Fruit fly (Drosophila melanogaster): ENCODE results near the gene tos.

tos gene

dm6 chr2L:18689376-18689775 is 7.5 kb upstream of the tos start, which contains the start of gene CG10336:
TSS of gene CG10336 (plus strand) at chr2L:18689528.
- no peak for TF ChIP-seq CG33017 (tag; optimal IDR thresholded peaks at IDR 0.05)
- peak; percentile 36 for TF ChIP-seq CG14711 (tag; optimal IDR thresholded peaks at IDR 0.05)
- no peak for TF ChIP-seq ovo (GFP tag; optimal IDR thresholded peaks at IDR 0.05)
- peak; percentile 84 for TF ChIP-seq kay (GFP tag; ENCODE audit: borderline replicate concordance)
- TF ChIP-seq pad (GFP tag; optimal IDR thresholded peaks at IDR 0.05), result no peak
- peak; percentile 50 for TF ChIP-seq Mnt (GFP tag; optimal IDR thresholded peaks at IDR 0.05)

DNA sequence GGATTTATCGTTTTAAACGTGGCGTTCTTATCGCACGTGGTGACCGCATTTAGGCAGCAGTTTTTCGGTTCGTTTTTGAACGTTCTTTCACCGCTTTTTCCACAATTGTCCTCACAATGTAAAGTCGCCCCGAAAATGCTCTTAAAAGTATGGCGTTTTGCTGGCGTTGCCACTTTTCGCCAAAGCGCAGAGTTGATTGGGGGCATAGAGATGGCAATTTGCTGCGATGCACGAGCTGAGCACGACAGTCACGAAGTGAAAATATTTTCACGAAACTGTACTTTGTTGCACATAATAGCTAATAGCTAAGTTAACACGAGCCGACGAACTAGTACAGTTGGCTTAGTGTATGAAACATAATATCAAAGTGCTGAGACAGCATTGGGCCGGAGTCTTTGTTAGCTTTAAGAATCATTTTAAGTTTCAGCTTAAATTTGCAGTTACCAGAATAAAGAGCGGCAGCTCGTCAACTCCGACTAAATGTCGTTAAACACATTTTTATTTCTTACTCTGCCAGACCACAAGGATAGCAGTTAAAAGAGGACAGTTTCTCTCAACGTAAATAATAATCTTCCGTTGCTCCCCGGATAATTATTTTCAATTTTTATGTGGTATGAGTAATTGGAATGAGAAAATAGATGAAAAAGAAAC is 6.9 kb upstream of the tos start, which contains the start of gene msl-1:
Gene msl-1 (minus strand): TSS at position 155 of the 651 bp plus-strand sequence.
- TF ChIP-seq pad (GFP tag; optimal IDR thresholded peaks at IDR 0.05), result no peak
- peak; percentile 38 for TF ChIP-seq tj (GFP tag; optimal IDR thresholded peaks at IDR 0.05)
- no peak for TF ChIP-seq toe (GFP tag; optimal IDR thresholded peaks at IDR 0.05)
- no peak for TF ChIP-seq CG7101 (tag; optimal IDR thresholded peaks at IDR 0.05)
- TF ChIP-seq CG1620 (GFP tag; optimal IDR thresholded peaks at IDR 0.05), result peak; percentile 69
- TF ChIP-seq Mnt (GFP tag; optimal IDR thresholded peaks at IDR 0.05), result peak; percentile 27

DNA sequence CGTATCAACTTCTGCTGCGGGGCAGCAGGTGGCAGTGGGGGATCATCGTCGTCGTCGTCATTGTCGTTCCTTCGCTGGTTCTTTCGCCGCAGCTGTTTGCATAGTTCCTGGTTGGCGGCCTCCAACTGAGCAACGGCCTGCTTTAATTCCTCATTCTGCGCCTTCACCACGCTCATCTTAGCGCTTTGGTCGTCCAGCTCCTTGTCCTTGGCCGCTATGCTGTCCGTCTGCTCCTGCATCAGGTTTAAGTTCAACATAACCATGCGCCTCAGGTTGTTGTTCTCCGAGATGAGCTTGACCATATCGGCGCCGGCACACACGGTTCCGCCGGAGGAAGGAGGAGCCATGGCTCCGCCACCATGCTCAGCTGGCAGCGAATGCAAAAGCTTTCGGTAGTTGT is 6.0 kb upstream of the tos start:
- TF ChIP-seq CG1620 (GFP tag; optimal IDR thresholded peaks at IDR 0.05) (no peak), CG12768 (GFP tag; optimal IDR thresholded peaks at IDR 0.05) (no peak), cic (GFP tag; optimal IDR thresholded peaks at IDR 0.05) (no peak), CG14711 (tag; optimal IDR thresholded peaks at IDR 0.05) (no peak), CG33017 (tag; optimal IDR thresholded peaks at IDR 0.05) (no peak), CG7045 (GFP tag; optimal IDR thresholded peaks at IDR 0.05) (no peak), ovo (GFP tag; optimal IDR thresholded peaks at IDR 0.05) (no peak), Crg-1 (GFP tag; optimal IDR thresholded peaks at IDR 0.05) (no peak), bab1 (GFP tag; optimal IDR thresholded peaks at IDR 0.05) (no peak), CG5204 (GFP tag; optimal IDR thresholded peaks at IDR 0.05) (no peak), Clk (GFP tag; optimal IDR thresholded peaks at IDR 0.05) (no peak), Mnt (GFP tag; optimal IDR thresholded peaks at IDR 0.05) (no peak), cnc (optimal IDR thresholded peaks at IDR 0.05) (no peak), CG7101 (tag; optimal IDR thresholded peaks at IDR 0.05) (no peak), kay (GFP tag; ENCODE audit: borderline replicate concordance) (no peak), pad (GFP tag; optimal IDR thresholded peaks at IDR 0.05) (no peak), toe (GFP tag; optimal IDR thresholded peaks at IDR 0.05) (no peak)

DNA sequence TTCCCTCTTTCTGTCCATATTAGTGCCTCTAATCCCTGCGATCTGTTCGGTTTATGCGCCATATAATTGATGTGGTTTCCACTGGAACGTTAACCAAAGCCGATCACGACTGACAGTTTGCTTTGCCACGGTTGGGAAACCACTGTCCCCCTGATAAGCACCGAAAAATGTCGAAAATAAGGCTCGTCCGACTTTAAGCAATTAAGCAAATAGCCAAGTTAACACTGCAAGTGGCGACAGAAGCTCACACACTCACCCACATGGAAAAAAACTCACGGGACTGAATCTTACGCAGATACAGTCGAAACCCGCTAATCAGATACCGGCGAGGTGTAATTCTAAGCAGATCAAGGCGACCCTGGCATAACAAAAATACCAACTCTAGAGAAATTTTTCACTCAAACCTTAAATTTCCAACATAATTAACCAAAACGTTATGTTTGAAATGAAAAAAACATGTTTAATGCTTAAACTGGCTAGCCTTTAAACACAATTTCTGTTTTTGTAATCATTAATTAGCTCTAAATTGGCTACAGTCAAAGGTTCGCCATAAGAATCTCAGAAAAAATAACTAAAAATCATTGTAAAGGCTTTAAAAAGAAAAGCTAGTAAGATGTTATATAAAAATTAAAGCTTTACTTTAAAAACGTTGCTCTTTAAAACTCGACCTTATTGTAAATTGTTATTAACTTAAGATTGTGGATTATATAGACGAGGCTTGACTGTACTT is 3.8 kb downstream of the tos start:
- TF ChIP-seq cic (GFP tag; optimal IDR thresholded peaks at IDR 0.05), result no peak
- TF ChIP-seq pad (GFP tag; optimal IDR thresholded peaks at IDR 0.05), result no peak
- TF ChIP-seq cnc (optimal IDR thresholded peaks at IDR 0.05), result no peak
- peak; percentile 10 for TF ChIP-seq Mnt (GFP tag; optimal IDR thresholded peaks at IDR 0.05)
- TF ChIP-seq CG12768 (GFP tag; optimal IDR thresholded peaks at IDR 0.05), result peak; percentile 11
- peak; percentile 17 for TF ChIP-seq CG7101 (tag; optimal IDR thresholded peaks at IDR 0.05)
- no peak for TF ChIP-seq Crg-1 (GFP tag; optimal IDR thresholded peaks at IDR 0.05)
- TF ChIP-seq CG7045 (GFP tag; optimal IDR thresholded peaks at IDR 0.05), result peak; percentile 54
- TF ChIP-seq kay (GFP tag; ENCODE audit: borderline replicate concordance), result peak; percentile 4

DNA sequence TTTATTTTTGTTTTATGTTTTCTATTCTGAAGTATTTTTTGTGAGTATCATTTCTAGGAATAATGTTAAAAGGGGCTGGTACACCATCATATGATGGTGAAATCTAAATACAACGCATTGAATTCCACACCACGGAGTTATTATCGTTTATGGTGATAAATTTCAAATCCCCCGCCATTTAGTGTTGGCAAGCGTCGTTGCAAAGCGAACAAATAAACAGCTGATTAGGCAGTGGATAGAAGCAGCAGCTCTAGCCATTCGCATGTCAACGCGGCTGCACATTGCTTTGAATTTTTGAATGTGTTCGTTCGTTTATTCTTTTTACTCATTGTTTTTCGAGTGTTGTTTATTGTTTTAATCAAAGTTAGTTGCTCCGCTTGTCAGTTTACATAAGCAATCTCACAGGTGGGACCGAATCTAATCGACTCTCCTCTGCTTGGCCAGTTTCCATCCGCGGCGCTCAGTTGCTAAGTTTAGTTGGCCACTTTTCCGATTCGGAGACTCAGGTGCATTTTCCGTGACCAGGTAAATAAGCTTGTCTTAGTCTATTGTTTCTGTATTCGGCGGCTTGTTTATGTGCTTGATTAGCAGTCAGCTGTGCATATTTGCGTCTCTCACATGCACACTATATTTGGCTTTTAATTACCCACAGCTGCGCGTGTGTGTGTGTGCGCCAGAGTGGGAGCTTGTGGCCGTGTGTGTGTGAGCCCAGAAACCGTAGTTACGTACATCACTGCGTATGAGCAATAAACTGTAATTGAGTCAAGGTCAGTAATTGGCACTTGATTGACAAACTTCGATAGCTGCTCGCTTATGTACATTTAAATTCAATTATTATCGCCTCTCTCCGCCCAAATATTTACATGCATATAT is 4.7 kb downstream of the tos start, which contains the start of the genes Mst36Fa and CG31751:
Gene Mst36Fa (minus strand): TSS at position 51 of the 873 bp plus-strand sequence.
Gene CG31751 (plus strand): TSS at position 274 of the 873 bp plus-strand sequence.
- peak; percentile 58 for TF ChIP-seq CG7045 (GFP tag; optimal IDR thresholded peaks at IDR 0.05)
- peak; percentile 85 for TF ChIP-seq CG12768 (GFP tag; optimal IDR thresholded peaks at IDR 0.05)
- peak; percentile 70 for TF ChIP-seq pad (GFP tag; optimal IDR thresholded peaks at IDR 0.05)
- TF ChIP-seq CG1620 (GFP tag; optimal IDR thresholded peaks at IDR 0.05), result peak; percentile 53
- TF ChIP-seq tj (GFP tag; optimal IDR thresholded peaks at IDR 0.05), result peak; percentile 42
- no peak for TF ChIP-seq Hr96 (GFP tag; optimal IDR thresholded peaks at IDR 0.05)
- TF ChIP-seq CG11617 (GFP tag; optimal IDR thresholded peaks at IDR 0.05), result peak; percentile 80
- TF ChIP-seq ovo (GFP tag; optimal IDR thresholded peaks at IDR 0.05), result peak; percentile 3
- peak; percentile 64 for TF ChIP-seq toe (GFP tag; optimal IDR thresholded peaks at IDR 0.05)
- peak; percentile 73 for TF ChIP-seq Mnt (GFP tag; optimal IDR thresholded peaks at IDR 0.05)
- TF ChIP-seq CG7101 (tag; optimal IDR thresholded peaks at IDR 0.05), result peak; percentile 82
- no peak for TF ChIP-seq CG5204 (GFP tag; optimal IDR thresholded peaks at IDR 0.05)
- peak; percentile 51 for TF ChIP-seq bab1 (GFP tag; optimal IDR thresholded peaks at IDR 0.05)
- peak; percentile 80 for TF ChIP-seq Crg-1 (GFP tag; optimal IDR thresholded peaks at IDR 0.05)
- no peak for TF ChIP-seq cnc (optimal IDR thresholded peaks at IDR 0.05)
- TF ChIP-seq Clk (GFP tag; optimal IDR thresholded peaks at IDR 0.05), result peak; percentile 45
- no peak for TF ChIP-seq kay (GFP tag; ENCODE audit: borderline replicate concordance)
- peak; percentile 95 for TF ChIP-seq cic (GFP tag; optimal IDR thresholded peaks at IDR 0.05)
- TF ChIP-seq CG33017 (tag; optimal IDR thresholded peaks at IDR 0.05), result peak; percentile 72
- peak; percentile 42 for TF ChIP-seq CG14711 (tag; optimal IDR thresholded peaks at IDR 0.05)
